Worm (Caenorhabditis elegans): ENCODE results near the gene scl-24.

The scl-24 gene

ce11 chrV:17486034-17486433, at the start of gene scl-24:
scl-24 (plus strand) TSS chrV:17486334.
- TF ChIP-seq fkh-10 (GFP tag; optimal IDR thresholded peaks at IDR 0.05) (no peak), mdl-1 (tag; optimal IDR thresholded peaks at IDR 0.05) (no peak), unc-62 (GFP tag; optimal IDR thresholded peaks at IDR 0.05) (no peak), nhr-11 (tag; optimal IDR thresholded peaks at IDR 0.05) (no peak), irx-1 (tag; optimal IDR thresholded peaks at IDR 0.05) (no peak), ceh-82 (tag; optimal IDR thresholded peaks at IDR 0.05) (no peak), nhr-76 (tag; optimal IDR thresholded peaks at IDR 0.05) (no peak), ets-5 (GFP tag; IDR thresholded peaks at IDR 0.05) (no peak), lin-14 (GFP tag; optimal IDR thresholded peaks at IDR 0.05) (no peak), hlh-4 (tag; optimal IDR thresholded peaks at IDR 0.05) (no peak), ceh-8 (GFP tag; optimal IDR thresholded peaks at IDR 0.05) (no peak), nhr-90 (tag; optimal IDR thresholded peaks at IDR 0.05; ENCODE audit: poor library complexity) (no peak), grh-1 (GFP tag; IDR thresholded peaks at IDR 0.05) (no peak), dsc-1 (tag; optimal IDR thresholded peaks at IDR 0.05) (no peak), swsn-7 (tag; optimal IDR thresholded peaks at IDR 0.05) (no peak), ceh-90 (tag; optimal IDR thresholded peaks at IDR 0.05) (no peak)

- TF ChIP-seq nhr-84 (tag; optimal IDR thresholded peaks at IDR 0.05) (no peak), ceh-88 (GFP tag; IDR thresholded peaks at IDR 0.05) (no peak), nhr-12 (tag; optimal IDR thresholded peaks at IDR 0.05) (no peak), lir-3 (tag; optimal IDR thresholded peaks at IDR 0.05; ENCODE audit: poor library complexity) (no peak), aly-2 (tag; optimal IDR thresholded peaks at IDR 0.05) (no peak), C04F5.9 (tag; optimal IDR thresholded peaks at IDR 0.05) (no peak)
Measured at ce11 chrV:17436492-17436891, 49.6 kb upstream of the scl-24 start, which contains the start of gene F20E11.18. F20E11.18 (minus strand) TSS chrV:17436592.

DNA sequence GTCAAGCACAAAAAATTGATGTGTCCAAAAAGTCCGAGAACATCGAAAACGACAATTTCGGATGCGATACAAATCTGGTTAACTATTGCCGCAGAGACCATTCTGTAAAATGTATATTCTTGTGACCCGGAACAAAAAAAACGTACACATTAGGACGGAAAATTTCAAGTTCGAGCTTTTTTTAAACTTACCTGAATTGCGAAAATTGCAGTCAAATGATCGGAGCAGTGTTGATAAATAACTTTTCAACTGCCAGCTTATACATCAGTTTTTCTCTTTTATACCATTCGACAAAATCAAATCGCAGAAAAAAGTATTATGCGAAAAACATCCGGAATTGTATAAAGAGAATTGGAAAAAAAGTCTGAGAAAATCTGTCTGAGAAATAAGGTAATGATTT, 47.8 kb upstream of the scl-24 start, which contains the start of gene srsx-2:
Gene srsx-2, minus strand, starts transcription at position 101 of the 400 bp plus-strand sequence.
- TF ChIP-seq zag-1 (tag; optimal IDR thresholded peaks at IDR 0.05), result no peak

DNA sequence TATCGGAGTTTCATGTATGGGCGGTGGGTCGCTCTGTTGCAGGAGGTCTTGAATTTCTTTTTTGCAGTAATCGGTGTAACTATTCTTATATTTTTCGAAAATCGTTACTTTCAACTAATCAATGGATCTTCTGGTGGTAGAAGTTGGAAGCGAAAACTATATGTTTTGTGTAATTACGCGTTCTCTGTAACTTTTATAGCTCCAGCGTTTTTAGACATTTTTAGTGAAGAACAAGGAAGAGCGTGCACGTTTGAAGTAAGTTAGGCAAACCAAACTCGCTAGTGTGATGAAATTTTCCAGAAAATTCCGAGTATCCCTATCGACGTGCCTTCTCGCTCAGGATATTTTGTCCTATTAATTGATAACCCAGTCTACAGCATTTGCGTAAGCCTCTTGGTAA, 46.7 kb upstream of the scl-24 start, which contains the start of gene srh-154:
Gene srh-154, plus strand, starts transcription at position 301 of the 400 bp plus-strand sequence.
- TF ChIP-seq efl-1 (optimal IDR thresholded peaks at IDR 0.05), result no peak
- peak in 1 of 2 experiments; percentile 55 for TF ChIP-seq efl-1 (GFP tag; optimal IDR thresholded peaks at IDR 0.05 in 1 of 2)
- no peak for TF ChIP-seq pax-3 (tag; optimal IDR thresholded peaks at IDR 0.05)

DNA sequence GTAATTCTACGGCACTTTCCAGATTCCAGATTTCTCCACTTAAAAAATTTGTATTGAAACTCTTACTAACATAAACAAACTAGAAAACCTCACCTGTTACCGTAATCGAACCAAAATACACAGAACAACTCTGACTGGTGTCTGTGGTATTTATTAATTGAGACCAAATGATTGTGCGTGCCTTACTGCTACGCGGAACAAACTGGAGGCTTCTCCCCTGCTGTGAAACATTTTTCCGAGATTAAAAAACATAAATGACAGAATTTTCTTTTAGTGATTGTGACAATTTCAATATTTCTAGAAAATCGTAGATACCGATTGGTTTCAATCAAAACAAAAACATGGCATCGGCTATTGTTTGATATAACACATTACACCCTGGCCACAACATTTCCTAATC, 36.3 kb upstream of the scl-24 start:
- TF ChIP-seq ceh-88 (GFP tag; IDR thresholded peaks at IDR 0.05) (no peak), xbp-1 (tag; optimal IDR thresholded peaks at IDR 0.05) (no peak), nhr-47 (tag; optimal IDR thresholded peaks at IDR 0.05) (no peak), zag-1 (tag; optimal IDR thresholded peaks at IDR 0.05) (no peak), fos-1 (tag; optimal IDR thresholded peaks at IDR 0.05) (no peak), sup-37 (GFP tag; optimal IDR thresholded peaks at IDR 0.05) (no peak), nhr-11 (tag; optimal IDR thresholded peaks at IDR 0.05) (no peak), dsc-1 (tag; optimal IDR thresholded peaks at IDR 0.05) (no peak), mdl-1 (tag; optimal IDR thresholded peaks at IDR 0.05) (no peak), nhr-76 (tag; optimal IDR thresholded peaks at IDR 0.05) (no peak), nhr-85 (tag) (no peak), C04F5.9 (tag; optimal IDR thresholded peaks at IDR 0.05) (no peak), ceh-63 (GFP tag; optimal IDR thresholded peaks at IDR 0.05) (no peak), blmp-1 (tag; optimal IDR thresholded peaks at IDR 0.05) (no peak), nhr-84 (tag; optimal IDR thresholded peaks at IDR 0.05) (no peak), unc-98 (GFP tag; IDR thresholded peaks at IDR 0.05) (no peak), lsy-2 (tag; optimal IDR thresholded peaks at IDR 0.05) (no peak), mab-9 (GFP tag; IDR thresholded peaks at IDR 0.05) (no peak), elt-3 (tag; optimal IDR thresholded peaks at IDR 0.05) (no peak)

Measured in whole organism, L1 larva.